Worm (Caenorhabditis elegans) whole organism, L2 larva: ENCODE measurements around the gene D1005.10.
A peak's percentile ranks its signal among the peaks of the same experiment; 100 is the strongest.

Source experiments
- C34F6.9 ChIP-seq: fragments of 150-350 bp; optimal IDR thresholded peaks from 2 replicates; lab custom pipeline; 2014; ENCODE audit warnings: missing biosample characterization, missing genetic modification characterization
- F13H6.1 ChIP-seq: sonication (generic microtip); optimal IDR thresholded peaks from 2 replicates; lab custom pipeline; 2016; ENCODE audit warnings: missing genetic modification characterization, missing compliant biosample characterization
- R02D3.7 ChIP-seq: fragments of 150-350 bp; optimal IDR thresholded peaks from 2 replicates; lab custom pipeline; 2014; ENCODE audit warnings: missing biosample characterization, missing genetic modification characterization
- Y55F3AM.14 ChIP-seq: fragments of 200-800 bp; sonication (Bioruptor generic); optimal IDR thresholded peaks from 2 replicates; lab custom pipeline; 2018; ENCODE audit warnings: mild to moderate bottlenecking, missing genetic modification characterization, missing compliant biosample characterization
- ZK546.5 ChIP-seq: sonication (generic microtip); optimal IDR thresholded peaks from 2 replicates; lab custom pipeline; 2017; ENCODE audit warnings: missing biosample characterization, missing genetic modification characterization
- aly-2 ChIP-seq: fragments of 150-350 bp; optimal IDR thresholded peaks from 2 replicates; lab custom pipeline; 2014; ENCODE audit warnings: missing biosample characterization, missing genetic modification characterization
- ama-1 ChIP-seq: fragments of 150-350 bp; optimal IDR thresholded peaks from 2 replicates; lab custom pipeline; 2018; ENCODE audit warnings: inconsistent platforms
- blmp-1 ChIP-seq: sonication (generic microtip); optimal IDR thresholded peaks from 2 replicates; lab custom pipeline; 2017; ENCODE audit warnings: missing genetic modification characterization, mild to moderate bottlenecking, missing compliant biosample characterization, antibody characterized with exemption, moderate library complexity; ENCODE audit not compliant: insufficient read depth
- ceh-16 ChIP-seq: fragments of 150-350 bp; optimal IDR thresholded peaks from 2 replicates; lab custom pipeline; 2014; ENCODE audit warnings: missing biosample characterization, missing genetic modification characterization
- ceh-82 ChIP-seq: fragments of 150-350 bp; optimal IDR thresholded peaks from 2 replicates; lab custom pipeline; 2014; ENCODE audit warnings: missing biosample characterization, missing genetic modification characterization
- crh-2 ChIP-seq: sonication (generic microtip); optimal IDR thresholded peaks from 2 replicates; lab custom pipeline; 2017; ENCODE audit warnings: missing biosample characterization, missing genetic modification characterization
- egl-27 ChIP-seq: sonication (generic microtip); optimal IDR thresholded peaks from 3 replicates; lab custom pipeline; 2017; ENCODE audit warnings: missing biosample characterization, missing genetic modification reagents, missing genetic modification characterization
- elt-1 ChIP-seq: fragments of 150-350 bp; optimal IDR thresholded peaks from 2 replicates; lab custom pipeline; 2014; ENCODE audit warnings: missing biosample characterization, missing genetic modification characterization
- elt-3 ChIP-seq: sonication (generic microtip); optimal IDR thresholded peaks from 2 replicates; lab custom pipeline; 2017; ENCODE audit warnings: missing biosample characterization, missing genetic modification characterization
- fos-1 ChIP-seq: fragments of 150-350 bp; optimal IDR thresholded peaks from 2 replicates; lab custom pipeline; 2014; ENCODE audit warnings: missing biosample characterization, missing genetic modification characterization
- gmeb-1 ChIP-seq: fragments of 150-350 bp; optimal IDR thresholded peaks from 2 replicates; lab custom pipeline; 2014; ENCODE audit warnings: missing biosample characterization, missing genetic modification characterization
- lin-11 ChIP-seq: fragments of 150-350 bp; sonication (generic microtip); optimal IDR thresholded peaks from 2 replicates; lab custom pipeline; 2014; ENCODE audit warnings: missing biosample characterization, missing genetic modification characterization, inconsistent platforms, mixed read lengths
- lin-13 ChIP-seq: fragments of 150-350 bp; optimal IDR thresholded peaks from 2 replicates; lab custom pipeline; 2014; ENCODE audit warnings: missing biosample characterization, missing genetic modification reagents, missing genetic modification characterization
- lsy-2 ChIP-seq, 2 experiments: fragments of 150-350 bp in 1 of 2; sonication (generic microtip) in 1 of 2; optimal IDR thresholded peaks; 2 replicates each; lab custom pipeline; 2014 to 2017; ENCODE audit warnings: missing biosample characterization in 2 of 2, missing genetic modification characterization in 2 of 2
- mab-5 ChIP-seq: fragments of 150-350 bp; optimal IDR thresholded peaks from 2 replicates; lab custom pipeline; 2014; ENCODE audit warnings: missing biosample characterization, missing genetic modification characterization
- mbf-1 ChIP-seq: sonication (generic microtip); optimal IDR thresholded peaks from 2 replicates; lab custom pipeline; 2017; ENCODE audit warnings: missing biosample characterization, missing genetic modification characterization
- mdl-1 ChIP-seq, 2 experiments: fragments of 150-350 bp in 1 of 2; sonication (generic microtip) in 1 of 2; optimal IDR thresholded peaks; 2 replicates each; lab custom pipeline; 2017; ENCODE audit warnings: missing biosample characterization in 2 of 2, missing genetic modification characterization in 2 of 2
- nhr-129 ChIP-seq: fragments of 150-350 bp; optimal IDR thresholded peaks from 2 replicates; lab custom pipeline; 2014; ENCODE audit warnings: missing biosample characterization, missing genetic modification characterization
- nhr-21 ChIP-seq: fragments of 150-350 bp; optimal IDR thresholded peaks from 2 replicates; lab custom pipeline; 2014; ENCODE audit warnings: missing biosample characterization, missing genetic modification characterization
- nhr-237 ChIP-seq: fragments of 150-350 bp; optimal IDR thresholded peaks from 2 replicates; lab custom pipeline; 2014; ENCODE audit warnings: missing biosample characterization, missing genetic modification characterization
- nhr-25 ChIP-seq: fragments of 150-350 bp; sonication (generic microtip); optimal IDR thresholded peaks from 3 replicates; lab custom pipeline; 2014; ENCODE audit warnings: missing biosample characterization, missing genetic modification characterization
- nhr-6 ChIP-seq: fragments of 150-350 bp; optimal IDR thresholded peaks from 2 replicates; lab custom pipeline; 2014; ENCODE audit warnings: missing biosample characterization, missing genetic modification characterization
- nhr-77 ChIP-seq: fragments of 150-350 bp; optimal IDR thresholded peaks from 2 replicates; lab custom pipeline; 2014; ENCODE audit warnings: missing biosample characterization, missing genetic modification characterization
- peb-1 ChIP-seq: fragments of 150-350 bp; optimal IDR thresholded peaks from 2 replicates; lab custom pipeline; 2014; ENCODE audit warnings: missing biosample characterization, missing genetic modification characterization
- sem-4 ChIP-seq: fragments of 150-350 bp; optimal IDR thresholded peaks from 2 replicates; lab custom pipeline; 2014; ENCODE audit warnings: missing biosample characterization, missing genetic modification reagents, missing genetic modification characterization
- skn-1 ChIP-seq: sonication (generic microtip); optimal IDR thresholded peaks from 2 replicates; lab custom pipeline; 2017; ENCODE audit warnings: missing biosample characterization, missing genetic modification characterization
- sma-3 ChIP-seq: sonication (generic microtip); optimal IDR thresholded peaks from 2 replicates; lab custom pipeline; 2016; ENCODE audit warnings: missing genetic modification reagents, missing genetic modification characterization, missing compliant biosample characterization
- sma-9 ChIP-seq, 2 experiments: fragments of 150-350 bp in 1 of 2; sonication (generic microtip) in 1 of 2; optimal IDR thresholded peaks; 2 replicates each; lab custom pipeline; 2014 to 2016; ENCODE audit warnings: missing genetic modification characterization in 2 of 2, mild to moderate bottlenecking in 1 of 2, missing biosample characterization in 1 of 2, missing compliant biosample characterization in 1 of 2, missing genetic modification reagents in 1 of 2, moderate library complexity in 1 of 2
- snpc-4 ChIP-seq: fragments of 150-350 bp; optimal IDR thresholded peaks from 2 replicates; lab custom pipeline; 2014; ENCODE audit warnings: missing biosample characterization, missing genetic modification characterization
- unc-39 ChIP-seq: fragments of 150-350 bp; optimal IDR thresholded peaks from 2 replicates; lab custom pipeline; 2014; ENCODE audit warnings: missing biosample characterization, missing genetic modification characterization
- unc-55 ChIP-seq: fragments of 150-350 bp; sonication (generic microtip); optimal IDR thresholded peaks from 3 replicates; lab custom pipeline; 2014; ENCODE audit warnings: missing biosample characterization, missing genetic modification reagents, missing genetic modification characterization
- unc-62 ChIP-seq: fragments of 150-350 bp; optimal IDR thresholded peaks from 2 replicates; lab custom pipeline; 2014; ENCODE audit warnings: missing biosample characterization, missing genetic modification reagents, missing genetic modification characterization
- zag-1 ChIP-seq: fragments of 150-350 bp; optimal IDR thresholded peaks from 2 replicates; lab custom pipeline; 2014; ENCODE audit warnings: missing biosample characterization, missing genetic modification characterization
- ztf-1 ChIP-seq: fragments of 200-800 bp; sonication (Bioruptor generic); conservative IDR thresholded peaks from 2 replicates; pipeline ENCODE4 v1.3.6; 2022; ENCODE audit warnings: missing genetic modification characterization, missing compliant biosample characterization
- ztf-11 ChIP-seq: sonication (generic microtip); optimal IDR thresholded peaks from 2 replicates; lab custom pipeline; 2017; ENCODE audit warnings: missing biosample characterization, missing genetic modification characterization
- ztf-4 ChIP-seq: fragments of 150-350 bp; optimal IDR thresholded peaks from 2 replicates; lab custom pipeline; 2014; ENCODE audit warnings: missing biosample characterization, missing genetic modification characterization

The D1005.10 gene

DNA sequence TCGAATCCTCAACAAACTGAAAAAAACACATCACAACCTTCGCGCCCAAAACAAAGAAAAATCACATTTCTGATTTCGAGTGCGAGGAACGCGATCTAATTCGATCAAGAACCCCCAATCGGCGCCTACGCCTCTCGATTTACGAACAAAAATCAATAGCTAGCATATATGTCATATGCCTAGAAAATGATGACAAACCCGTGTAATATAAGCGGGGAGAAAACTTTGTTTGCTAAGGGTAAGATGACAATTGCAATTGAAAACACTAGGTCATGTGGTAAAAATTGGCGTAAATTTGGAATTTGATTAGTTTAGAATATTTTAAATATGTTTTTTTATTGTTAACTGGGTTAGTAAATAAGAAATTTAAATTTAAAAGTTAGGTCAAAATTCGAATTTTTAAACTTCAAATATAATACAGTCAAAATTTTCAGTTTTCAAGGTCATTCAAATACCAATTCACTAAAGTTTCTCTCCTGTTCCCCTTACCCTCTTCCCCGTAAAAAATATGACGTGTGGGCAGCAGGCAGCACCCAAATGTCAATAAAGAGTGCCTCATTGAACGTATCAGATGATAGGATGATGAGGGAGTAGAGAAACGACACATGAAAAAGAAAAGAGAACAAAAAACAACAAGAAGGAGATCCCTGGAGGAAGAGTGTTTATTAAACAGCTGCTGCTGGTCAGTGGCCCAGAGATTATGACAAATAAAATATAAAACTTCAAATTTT is 29.5 kb downstream of the D1005.10 start (continued):
- TF ChIP-seq lsy-2 (tag; optimal IDR thresholded peaks at IDR 0.05; lab: Kevin White, UChicago), result peak in 1 of 2 experiments; percentile 58
- peak; percentile 83 for TF ChIP-seq sma-9 (GFP tag; optimal IDR thresholded peaks at IDR 0.05; lab: Kevin White, UChicago)
- TF ChIP-seq sma-9 (tag; optimal IDR thresholded peaks at IDR 0.05; lab: Kevin White, UChicago), result no peak

DNA sequence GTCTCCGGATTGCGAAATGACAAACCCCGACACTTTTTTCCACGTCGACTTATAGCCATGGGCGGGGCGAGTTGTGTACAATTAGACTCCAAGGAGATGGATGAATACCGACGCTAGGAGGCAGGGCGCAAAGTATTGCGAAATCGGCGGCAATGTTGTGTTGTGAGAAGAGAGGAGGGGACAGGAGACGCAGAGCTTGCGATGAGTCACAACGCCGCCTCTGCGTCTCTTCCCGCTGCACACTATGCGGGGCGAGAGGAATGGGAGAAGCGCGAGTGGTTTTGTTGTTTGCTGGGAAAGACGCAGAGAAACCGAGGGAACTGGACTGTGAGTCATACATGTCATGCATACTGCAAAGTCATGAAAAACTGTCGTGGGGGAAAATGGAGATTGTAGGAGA is 31.6 kb downstream of the D1005.10 start:
- TF ChIP-seq blmp-1 (tag; lab: Kevin White, UChicago) (peak; percentile 81), gmeb-1 (tag; lab: Kevin White, UChicago) (peak; percentile 67), sma-3 (GFP tag; lab: Kevin White, UChicago) (peak; percentile 94), ztf-1 (GFP tag; lab: Robert Waterston, UW) (no peak), skn-1 (peak; percentile 75), nhr-77 (tag; lab: Kevin White, UChicago) (peak; percentile 12), elt-3 (tag; lab: Kevin White, UChicago) (no peak), aly-2 (tag; lab: Kevin White, UChicago) (no peak), nhr-237 (tag; lab: Kevin White, UChicago) (no peak), ceh-16 (peak; percentile 77), nhr-6 (tag; lab: Kevin White, UChicago) (peak; percentile 80), mbf-1 (tag; lab: Kevin White, UChicago) (no peak), mab-5 (tag; lab: Kevin White, UChicago) (peak; percentile 61), lin-11 (tag; lab: Kevin White, UChicago) (peak; percentile 79), snpc-4 (tag; lab: Kevin White, UChicago) (peak; percentile 22), R02D3.7 (no peak), fos-1 (tag; lab: Kevin White, UChicago) (peak; percentile 100), ceh-82 (tag; lab: Kevin White, UChicago) (peak; percentile 85), C34F6.9 (tag; lab: Kevin White, UChicago) (peak; percentile 83), unc-62 (GFP tag; lab: Kevin White, UChicago) (peak; percentile 59), lsy-2 (tag; optimal IDR thresholded peaks at IDR 0.05; lab: Kevin White, UChicago) (peak; percentile 70 to 79), ztf-4 (tag; lab: Kevin White, UChicago) (peak; percentile 84), peb-1 (tag; lab: Kevin White, UChicago) (no peak), unc-39 (peak; percentile 22), nhr-25 (tag; lab: Kevin White, UChicago) (peak; percentile 89), crh-2 (tag; lab: Kevin White, UChicago) (peak; percentile 91), zag-1 (peak; percentile 82), ZK546.5 (tag; lab: Kevin White, UChicago) (no peak), sem-4 (tag; lab: Kevin White, UChicago) (peak; percentile 54), F13H6.1 (peak; percentile 96), nhr-129 (peak; percentile 100), unc-55 (GFP tag; lab: Kevin White, UChicago) (peak; percentile 76), lin-13 (GFP tag; lab: Kevin White, UChicago) (peak; percentile 83), elt-1 (tag; lab: Kevin White, UChicago) (no peak), nhr-21 (tag; lab: Kevin White, UChicago) (peak; percentile 89), mdl-1 (tag; optimal IDR thresholded peaks at IDR 0.05; lab: Kevin White, UChicago) (peak; percentile 75 to 82), sma-9 (GFP tag; optimal IDR thresholded peaks at IDR 0.05; lab: Kevin White, UChicago) (peak; percentile 93), sma-9 (tag; optimal IDR thresholded peaks at IDR 0.05; lab: Kevin White, UChicago) (no peak), Y55F3AM.14 (GFP tag; lab: Kevin White, UChicago) (peak; percentile 68), egl-27 (tag; lab: Kevin White, UChicago) (peak; percentile 68)
- TF ChIP-seq, all 48 proteins: peak for 30

DNA sequence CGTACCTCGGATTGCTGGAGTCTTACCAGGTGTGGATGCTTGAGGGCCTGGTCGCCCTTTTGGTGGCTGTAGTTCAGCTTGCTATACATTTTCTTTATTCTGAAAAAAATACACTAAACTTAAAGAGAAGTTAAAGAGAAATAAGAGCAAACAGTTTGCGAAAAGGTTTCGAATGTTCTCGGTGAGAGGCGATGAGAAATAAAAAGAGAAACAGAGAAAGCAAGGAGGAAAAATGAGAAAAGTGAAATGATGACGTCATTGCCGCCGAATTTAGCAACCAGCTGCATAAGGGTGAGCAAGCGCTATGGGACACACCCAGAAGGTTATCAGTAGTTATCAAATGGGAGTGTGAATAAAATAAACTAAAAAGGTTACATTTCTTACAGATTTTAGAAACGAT is 32.2 kb downstream of the D1005.10 start, which contains the start of gene cebp-1:
Gene cebp-1, minus strand, starts transcription at position 99 of the 400 bp plus-strand sequence.
- TF ChIP-seq egl-27 (tag; lab: Kevin White, UChicago), result peak; percentile 33
- no peak for TF ChIP-seq crh-2 (tag; lab: Kevin White, UChicago)
- peak; percentile 18 for TF ChIP-seq F13H6.1
- TF ChIP-seq ztf-1 (GFP tag; lab: Robert Waterston, UW), result no peak
- TF ChIP-seq sma-3 (GFP tag; lab: Kevin White, UChicago), result peak; percentile 23
- TF ChIP-seq lsy-2 (tag; optimal IDR thresholded peaks at IDR 0.05; lab: Kevin White, UChicago), result peak in 1 of 2 experiments; percentile 7
- TF ChIP-seq blmp-1 (tag; lab: Kevin White, UChicago), result peak; percentile 63
- TF ChIP-seq ama-1 (lab: Kevin White, UChicago), result peak; percentile 30
- no peak for TF ChIP-seq C34F6.9 (tag; lab: Kevin White, UChicago)
- peak; percentile 36 for TF ChIP-seq unc-55 (GFP tag; lab: Kevin White, UChicago)
- peak; percentile 85 for TF ChIP-seq sma-9 (GFP tag; optimal IDR thresholded peaks at IDR 0.05; lab: Kevin White, UChicago)
- TF ChIP-seq sma-9 (tag; optimal IDR thresholded peaks at IDR 0.05; lab: Kevin White, UChicago), result no peak
- TF ChIP-seq nhr-77 (tag; lab: Kevin White, UChicago), result no peak
- TF ChIP-seq mdl-1 (tag; optimal IDR thresholded peaks at IDR 0.05; lab: Kevin White, UChicago), result no peak
- TF ChIP-seq ZK546.5 (tag; lab: Kevin White, UChicago), result no peak
- TF ChIP-seq fos-1 (tag; lab: Kevin White, UChicago), result peak; percentile 89
- TF ChIP-seq snpc-4 (tag; lab: Kevin White, UChicago), result no peak
- TF ChIP-seq ztf-11, result no peak
- no peak for TF ChIP-seq lin-13 (GFP tag; lab: Kevin White, UChicago)
- TF ChIP-seq gmeb-1 (tag; lab: Kevin White, UChicago), result no peak
